Worm (Caenorhabditis elegans) whole organism, midembryonic: ENCODE results near the gene T23B7.2.

Experiments
- flt-1 ChIP-seq: fragments of 200-800 bp; sonication (Bioruptor generic); IDR thresholded peaks from 2 replicates; pipeline ENCODE4 v1.3.6; 2022; ENCODE audit warnings: missing genetic modification characterization, missing compliant biosample characterization
- tab-1 ChIP-seq: fragments of 200-800 bp; sonication (Bioruptor generic); IDR thresholded peaks from 2 replicates; pipeline ENCODE4 v1.3.6; 2022; ENCODE audit warnings: missing genetic modification characterization, missing compliant biosample characterization
- ztf-29 ChIP-seq: fragments of 200-800 bp; sonication (Bioruptor generic); IDR thresholded peaks from 2 replicates; pipeline ENCODE4 v1.3.6; 2022; ENCODE audit warnings: missing genetic modification reagents, missing genetic modification characterization, missing compliant biosample characterization

ce11 chrII:4822610-4823009 is 19.4 kb downstream of the T23B7.2 start:
- TF ChIP-seq tab-1 (GFP tag; lab: Robert Waterston, UW): no peak
- TF ChIP-seq ztf-29 (GFP tag; lab: Robert Waterston, UW): no peak
- TF ChIP-seq flt-1 (GFP tag; lab: Robert Waterston, UW): no peak
